Fruit fly (Drosophila melanogaster) whole organism, embryonic: ENCODE results near the gene Hsdl2.

Experiments used
- Ada2b ChIP-seq: fragments of 200-800 bp; sonication (Bioruptor generic); IDR thresholded peaks from 2 replicates; pipeline ENCODE4 v1.3.6; 2022; ENCODE audit warnings: missing biosample characterization, missing genetic modification characterization
- BEAF-32 ChIP-seq: fragments of 200-800 bp; sonication (Bioruptor generic); optimal IDR thresholded peaks from 3 replicates; lab custom pipeline; 2017; ENCODE audit warnings: missing biosample characterization, missing genetic modification characterization, mild to moderate bottlenecking, moderate library complexity, missing genetic modification reagents
- CG10209 ChIP-seq: fragments of 200-800 bp; sonication (Bioruptor generic); optimal IDR thresholded peaks from 3 replicates; lab custom pipeline; 2017; ENCODE audit warnings: missing biosample characterization, mild to moderate bottlenecking, missing genetic modification characterization, missing genetic modification reagents
- CG11504 ChIP-seq: fragments of 200-800 bp; sonication (Bioruptor generic); optimal IDR thresholded peaks from 3 replicates; lab custom pipeline; 2019; ENCODE audit warnings: missing biosample characterization, mild to moderate bottlenecking, missing genetic modification characterization, moderate library complexity
- CG12071 ChIP-seq: fragments of 200-800 bp; sonication (Bioruptor generic); optimal IDR thresholded peaks from 3 replicates; lab custom pipeline; 2018; ENCODE audit warnings: missing biosample characterization, mild to moderate bottlenecking, missing genetic modification characterization
- CG13894 ChIP-seq: fragments of 200-800 bp; sonication (Bioruptor generic); optimal IDR thresholded peaks from 3 replicates; lab custom pipeline; 2018; ENCODE audit warnings: missing biosample characterization, mild to moderate bottlenecking, missing genetic modification characterization, moderate library complexity
- CG14667 ChIP-seq: fragments of 200-800 bp; sonication (Bioruptor generic); IDR thresholded peaks from 2 replicates; pipeline ENCODE4 v1.3.6; 2022; ENCODE audit warnings: missing biosample characterization, missing genetic modification characterization
- CG14860 ChIP-seq: fragments of 200-800 bp; sonication (Bioruptor generic); IDR thresholded peaks from 3 replicates; pipeline ENCODE4 v1.3.6; 2022; ENCODE audit warnings: missing biosample characterization, missing genetic modification characterization; ENCODE audit not compliant: partially characterized antibody
- CG16779 ChIP-seq: fragments of 200-800 bp; sonication (Bioruptor generic); IDR thresholded peaks from 2 replicates; pipeline ENCODE4 v1.3.6; 2022; ENCODE audit warnings: missing biosample characterization, missing genetic modification characterization
- CG18262 ChIP-seq: fragments of 200-800 bp; optimal IDR thresholded peaks from 3 replicates; lab custom pipeline; 2019; ENCODE audit warnings: missing biosample characterization, mild to moderate bottlenecking, missing genetic modification characterization, moderate library complexity
- CG18599 ChIP-seq: fragments of 200-800 bp; sonication (Bioruptor generic); optimal IDR thresholded peaks from 3 replicates; lab custom pipeline; 2017; ENCODE audit warnings: missing biosample characterization, missing genetic modification characterization, mild to moderate bottlenecking, moderate library complexity, missing genetic modification reagents
- CG2116 ChIP-seq: fragments of 200-800 bp; sonication (Bioruptor generic); optimal IDR thresholded peaks from 3 replicates; lab custom pipeline; 2018; ENCODE audit warnings: missing biosample characterization, mild to moderate bottlenecking, missing genetic modification characterization
- CG2199 ChIP-seq: fragments of 200-800 bp; sonication (Bioruptor generic); IDR thresholded peaks from 3 replicates; pipeline ENCODE4 v1.3.6; 2022; ENCODE audit warnings: missing biosample characterization, missing genetic modification characterization
- CG2202 ChIP-seq: fragments of 200-800 bp; sonication (Bioruptor generic); optimal IDR thresholded peaks from 2 replicates; lab custom pipeline; 2018; ENCODE audit warnings: missing biosample characterization, mild to moderate bottlenecking, missing genetic modification characterization
- CG32767 ChIP-seq: fragments of 200-800 bp; sonication (Bioruptor generic); IDR thresholded peaks from 2 replicates; pipeline ENCODE4 v1.3.6; 2022; ENCODE audit warnings: missing biosample characterization, missing genetic modification characterization
- CG32772 ChIP-seq: fragments of 200-800 bp; sonication (Bioruptor generic); IDR thresholded peaks from 2 replicates; pipeline ENCODE4 v1.3.6; 2022; ENCODE audit warnings: missing biosample characterization, missing genetic modification characterization
- CG3281 ChIP-seq: fragments of 200-800 bp; sonication (Bioruptor generic); optimal IDR thresholded peaks from 3 replicates; lab custom pipeline; 2017; ENCODE audit warnings: missing biosample characterization, mild to moderate bottlenecking, missing genetic modification characterization
- CG34376 ChIP-seq: fragments of 200-800 bp; sonication (Bioruptor generic); optimal IDR thresholded peaks from 2 replicates; lab custom pipeline; 2018; ENCODE audit warnings: missing biosample characterization, mild to moderate bottlenecking, missing genetic modification characterization
- CG4617 ChIP-seq: fragments of 200-800 bp; sonication (Bioruptor generic); optimal IDR thresholded peaks from 3 replicates; lab custom pipeline; 2016; ENCODE audit warnings: missing biosample characterization, missing genetic modification characterization, borderline replicate concordance
- CG4730 ChIP-seq: fragments of 200-800 bp; sonication (Bioruptor generic); IDR thresholded peaks from 2 replicates; pipeline ENCODE4 v1.3.6; 2022; ENCODE audit warnings: missing biosample characterization, missing genetic modification characterization
- CG7372 ChIP-seq: fragments of 200-800 bp; sonication (Bioruptor generic); IDR thresholded peaks from 2 replicates; pipeline ENCODE4 v1.3.6; 2022; ENCODE audit warnings: missing biosample characterization, missing genetic modification characterization
- CG7839 ChIP-seq: fragments of 200-800 bp; sonication (Bioruptor generic); optimal IDR thresholded peaks from 3 replicates; lab custom pipeline; 2018; ENCODE audit warnings: missing biosample characterization, mild to moderate bottlenecking, missing genetic modification characterization, moderate library complexity
- CG7963 ChIP-seq: fragments of 200-800 bp; sonication (Bioruptor generic); IDR thresholded peaks from 3 replicates; pipeline ENCODE4 v1.3.6; 2022; ENCODE audit warnings: missing biosample characterization, missing genetic modification characterization; ENCODE audit not compliant: partially characterized antibody
- CG8388 ChIP-seq: fragments of 200-800 bp; sonication (Bioruptor generic); optimal IDR thresholded peaks from 2 replicates; lab custom pipeline; 2019; ENCODE audit warnings: missing biosample characterization, mild to moderate bottlenecking, missing genetic modification characterization, moderate library complexity
- CG9215 ChIP-seq: fragments of 200-800 bp; sonication (Bioruptor generic); IDR thresholded peaks from 2 replicates; pipeline ENCODE4 v1.3.6; 2022; ENCODE audit warnings: missing biosample characterization, missing genetic modification characterization
- CG9609 ChIP-seq: fragments of 200-800 bp; sonication (Bioruptor generic); optimal IDR thresholded peaks from 3 replicates; lab custom pipeline; 2016; ENCODE audit warnings: missing biosample characterization, missing genetic modification characterization
- Dbx ChIP-seq: fragments of 200-800 bp; sonication (Bioruptor generic); IDR thresholded peaks from 3 replicates; pipeline ENCODE4 v1.3.6; 2022; ENCODE audit warnings: missing biosample characterization, missing genetic modification characterization
- Deaf1 ChIP-seq: fragments of 200-800 bp; optimal IDR thresholded peaks from 3 replicates; lab custom pipeline; 2019; ENCODE audit warnings: missing biosample characterization, mild to moderate bottlenecking, missing genetic modification characterization, moderate library complexity
- Dip2 ChIP-seq: fragments of 200-800 bp; sonication (Bioruptor generic); IDR thresholded peaks from 2 replicates; pipeline ENCODE4 v1.3.6; 2022; ENCODE audit warnings: missing biosample characterization, missing genetic modification characterization
- Dll ChIP-seq: fragments of 200-800 bp; sonication (Bioruptor generic); IDR thresholded peaks from 4 replicates; pipeline ENCODE4 v1.3.6; 2022; ENCODE audit warnings: missing biosample characterization, missing genetic modification characterization; ENCODE audit not compliant: partially characterized antibody
- Ets65A ChIP-seq: fragments of 200-800 bp; sonication (Bioruptor generic); peaks from one replicate; lab custom pipeline; 2016; ENCODE audit warnings: missing biosample characterization, missing genetic modification characterization
- Fer2 ChIP-seq: fragments of 200-800 bp; sonication (Bioruptor generic); optimal IDR thresholded peaks from 2 replicates; lab custom pipeline; 2018; ENCODE audit warnings: missing biosample characterization, mild to moderate bottlenecking, missing genetic modification characterization, moderate library complexity
- Gug ChIP-seq: fragments of 200-800 bp; sonication (Bioruptor generic); IDR thresholded peaks from 4 replicates; pipeline ENCODE4 v1.3.6; 2022; ENCODE audit warnings: missing biosample characterization, missing genetic modification characterization
- HLH3B ChIP-seq: fragments of 200-800 bp; sonication (Bioruptor generic); IDR thresholded peaks from 2 replicates; pipeline ENCODE4 v1.3.6; 2022; ENCODE audit warnings: missing biosample characterization, missing genetic modification characterization
- NC2α ChIP-seq: fragments of 200-800 bp; sonication (Bioruptor generic); optimal IDR thresholded peaks from 2 replicates; lab custom pipeline; 2016; ENCODE audit warnings: missing biosample characterization, missing genetic modification characterization
- Oaz ChIP-seq: fragments of 200-800 bp; sonication (Bioruptor generic); IDR thresholded peaks from 2 replicates; pipeline ENCODE4 v1.3.6; 2022; ENCODE audit warnings: missing biosample characterization, missing genetic modification characterization
- Xbp1 ChIP-seq: fragments of 200-800 bp; sonication (Bioruptor generic); optimal IDR thresholded peaks from 3 replicates; lab custom pipeline; 2016; ENCODE audit warnings: missing biosample characterization, mild to moderate bottlenecking, missing genetic modification characterization
- ab ChIP-seq: fragments of 200-800 bp; sonication (Bioruptor generic); optimal IDR thresholded peaks from 2 replicates; lab custom pipeline; 2016; ENCODE audit warnings: missing biosample characterization, missing genetic modification characterization
- chm ChIP-seq: fragments of 200-800 bp; sonication (Bioruptor generic); IDR thresholded peaks from 2 replicates; pipeline ENCODE4 v1.3.6; 2022; ENCODE audit warnings: missing biosample characterization, missing genetic modification characterization
- crol ChIP-seq: fragments of 200-800 bp; sonication (Bioruptor generic); IDR thresholded peaks from 2 replicates; pipeline ENCODE4 v1.3.6; 2022; ENCODE audit warnings: missing biosample characterization, missing genetic modification characterization
- emc ChIP-seq: fragments of 200-800 bp; sonication (Bioruptor generic); optimal IDR thresholded peaks from 2 replicates; lab custom pipeline; 2016; ENCODE audit warnings: missing biosample characterization, missing genetic modification characterization
- gsb-n ChIP-seq: fragments of 200-800 bp; sonication (Bioruptor generic); optimal IDR thresholded peaks from 3 replicates; lab custom pipeline; 2018; ENCODE audit warnings: missing biosample characterization, mild to moderate bottlenecking, missing genetic modification characterization
- kah ChIP-seq: fragments of 200-800 bp; sonication (Bioruptor generic); optimal IDR thresholded peaks from 2 replicates; lab custom pipeline; 2018; ENCODE audit warnings: missing biosample characterization, mild to moderate bottlenecking, missing genetic modification characterization
- klu ChIP-seq: fragments of 200-800 bp; sonication (Bioruptor generic); IDR thresholded peaks from 2 replicates; pipeline ENCODE4 v1.3.6; 2022; ENCODE audit warnings: missing biosample characterization, missing genetic modification characterization
- lmd ChIP-seq: fragments of 200-800 bp; sonication (Bioruptor generic); IDR thresholded peaks from 2 replicates; pipeline ENCODE4 v1.3.6; 2022; ENCODE audit warnings: missing biosample characterization, missing genetic modification characterization
- nau ChIP-seq: fragments of 200-800 bp; sonication (Bioruptor generic); optimal IDR thresholded peaks from 3 replicates; lab custom pipeline; 2017; ENCODE audit warnings: missing biosample characterization, mild to moderate bottlenecking, missing genetic modification characterization, missing genetic modification reagents
- oc ChIP-seq: fragments of 200-800 bp; sonication (Bioruptor generic); optimal IDR thresholded peaks from 2 replicates; lab custom pipeline; 2018; ENCODE audit warnings: missing biosample characterization, mild to moderate bottlenecking, missing genetic modification characterization, moderate library complexity
- prd ChIP-seq, 3 experiments: fragments of >200 bp in 2 of 3; fragments of 200-800 bp in 1 of 3; sonication (Bioruptor generic) in 1 of 3; optimal IDR thresholded peaks in 2 of 3; IDR thresholded peaks in 1 of 3; 2 replicates in 2 of 3; 3 replicates in 1 of 3; pipeline versions ENCODE4 v1.3.6 to Lab custom; 2017 to 2022; ENCODE audit warnings: missing biosample characterization in 1 of 3, missing genetic modification characterization in 1 of 3
- rib ChIP-seq: fragments of 200-800 bp; sonication (Bioruptor generic); IDR thresholded peaks from 2 replicates; pipeline ENCODE4 v1.3.6; 2022; ENCODE audit warnings: missing biosample characterization, missing genetic modification characterization
- slbo ChIP-seq: fragments of 200-800 bp; sonication (Bioruptor generic); IDR thresholded peaks from 2 replicates; pipeline ENCODE4 v1.3.6; 2022; ENCODE audit warnings: missing biosample characterization, missing genetic modification characterization

Gene Hsdl2

dm6 chr3R:27661971-27662489 is 15.3 kb upstream of the Hsdl2 start, which contains the start of gene unc80 (continued):
- TF ChIP-seq CG4730 (GFP tag; lab: Robert Waterston, UW) (no peak), CG2202 (tag; lab: Kevin White, UChicago) (no peak), CG32772 (GFP tag; lab: Robert Waterston, UW) (no peak), nau (GFP tag; lab: Kevin White, UChicago) (no peak), Fer2 (tag; lab: Kevin White, UChicago) (no peak), prd (optimal IDR thresholded peaks at IDR 0.05; lab: Kevin White, UChicago) (no peak), prd (GFP tag; IDR thresholded peaks at IDR 0.05; lab: Robert Waterston, UW) (0 out of 3 replicates have a peak, but pooled peaks have one; percentile 19), Dbx (GFP tag; lab: Robert Waterston, UW) (peak; percentile 30; the same call in 1 of the 3 replicates), CG11504 (tag; lab: Kevin White, UChicago) (no peak), CG13894 (tag; lab: Kevin White, UChicago) (no peak), CG14860 (GFP tag; lab: Robert Waterston, UW) (no peak), Xbp1 (GFP tag; lab: Kevin White, UChicago) (no peak), CG9609 (GFP tag; lab: Kevin White, UChicago) (no peak), BEAF-32 (GFP tag; lab: Kevin White, UChicago) (no peak), Dll (GFP tag; lab: Robert Waterston, UW) (no peak), CG8388 (no peak), CG34376 (GFP tag; lab: Kevin White, UChicago) (no peak), CG7372 (0 out of 2 replicates have a peak, but pooled peaks have one; percentile 8), CG2116 (no peak), Oaz (GFP tag; lab: Robert Waterston, UW) (no peak), lmd (GFP tag; lab: Robert Waterston, UW) (peak; percentile 27; the same call in 1 of the 2 replicates), rib (no peak), CG4617 (GFP tag; lab: Kevin White, UChicago) (no peak), CG9215 (GFP tag; lab: Robert Waterston, UW) (no peak), HLH3B (GFP tag; lab: Robert Waterston, UW) (no peak), Deaf1 (tag; lab: Kevin White, UChicago) (peak; percentile 84), CG3281 (peak; percentile 28), crol (GFP tag; lab: Robert Waterston, UW) (no peak), CG2199 (GFP tag; lab: Robert Waterston, UW) (no peak), slbo (GFP tag; lab: Robert Waterston, UW) (peak; percentile 42; the same call in 1 of the 2 replicates), CG18599 (peak; percentile 81), CG7963 (GFP tag; lab: Robert Waterston, UW) (no peak), ab (GFP tag; lab: Kevin White, UChicago) (no peak), CG12071 (GFP tag; lab: Kevin White, UChicago) (peak; percentile 16), CG18262 (tag; lab: Kevin White, UChicago) (no peak), CG7839 (tag; lab: Kevin White, UChicago) (no peak), CG14667 (GFP tag; lab: Robert Waterston, UW) (no peak), CG16779 (GFP tag; lab: Robert Waterston, UW) (no peak), chm (GFP tag; lab: Robert Waterston, UW) (no peak; the same call in 1 of the 2 replicates), Dip2 (GFP tag; lab: Robert Waterston, UW) (no peak), emc (no peak), NC2α (GFP tag; lab: Kevin White, UChicago) (no peak), gsb-n (tag; lab: Kevin White, UChicago) (no peak), CG10209 (GFP tag; lab: Kevin White, UChicago) (peak; percentile 7), oc (tag; lab: Kevin White, UChicago) (no peak), klu (GFP tag; lab: Robert Waterston, UW) (no peak), Ada2b (no peak), Gug (no peak), Ets65A (peak; percentile 13), kah (no peak), CG32767 (no peak)
